Worm (Caenorhabditis elegans) whole organism, young adult: ENCODE measurements around the gene ubh-2.

Experiments used
- C06A6.2 ChIP-seq: fragments of 200-800 bp; sonication (Bioruptor generic); conservative IDR thresholded peaks from 2 replicates; pipeline ENCODE4 v1.3.6; 2022; ENCODE audit warnings: missing genetic modification characterization, missing compliant biosample characterization
- F33H1.4 ChIP-seq: fragments of 200-800 bp; sonication (Bioruptor generic); IDR thresholded peaks from 2 replicates; pipeline ENCODE4 v1.3.6; 2022; ENCODE audit warnings: missing genetic modification reagents, missing genetic modification characterization, missing compliant biosample characterization
- F52B5.7 ChIP-seq: sonication (generic microtip); optimal IDR thresholded peaks from 2 replicates; lab custom pipeline; 2016; ENCODE audit warnings: mild to moderate bottlenecking, missing genetic modification characterization, missing compliant biosample characterization
- F55B11.4 ChIP-seq: sonication (generic microtip); optimal IDR thresholded peaks from 2 replicates; lab custom pipeline; 2016; ENCODE audit warnings: missing compliant biosample characterization, missing genetic modification characterization, borderline replicate concordance; ENCODE audit not compliant: insufficient read depth
- Y53F4B.3 ChIP-seq: fragments of 200-800 bp; sonication (Bioruptor generic); IDR thresholded peaks from 2 replicates; pipeline ENCODE4 v1.3.6; 2022; ENCODE audit warnings: missing genetic modification reagents, missing genetic modification characterization, missing compliant biosample characterization
- Y53G8AR.9 ChIP-seq: fragments of 200-800 bp; sonication (Bioruptor generic); conservative IDR thresholded peaks from 2 replicates; pipeline ENCODE4 v1.3.6; 2022; ENCODE audit warnings: missing genetic modification reagents, missing genetic modification characterization, missing compliant biosample characterization
- atf-7 ChIP-seq: sonication (generic microtip); optimal IDR thresholded peaks from 2 replicates; lab custom pipeline; 2017; ENCODE audit warnings: mild to moderate bottlenecking, missing genetic modification characterization, missing compliant biosample characterization
- bed-1 ChIP-seq: fragments of 200-800 bp; sonication (Bioruptor generic); IDR thresholded peaks from 2 replicates; pipeline ENCODE4 v1.3.6; 2022; ENCODE audit warnings: missing genetic modification reagents, missing genetic modification characterization, missing compliant biosample characterization
- cebp-2 ChIP-seq: fragments of 200-800 bp; sonication (Bioruptor generic); IDR thresholded peaks from 2 replicates; pipeline ENCODE4 v1.3.6; 2022; ENCODE audit warnings: missing genetic modification characterization, missing compliant biosample characterization
- chd-7 ChIP-seq: sonication (generic microtip); optimal IDR thresholded peaks from 2 replicates; lab custom pipeline; 2016; ENCODE audit warnings: mild to moderate bottlenecking, missing genetic modification characterization, moderate library complexity, missing compliant biosample characterization
- efl-1 ChIP-seq: fragments of 150-350 bp; optimal IDR thresholded peaks from 2 replicates; lab custom pipeline; 2014; ENCODE audit warnings: missing biosample characterization, missing genetic modification reagents, missing genetic modification characterization
- egl-44 ChIP-seq: fragments of 200-800 bp; sonication (Bioruptor generic); IDR thresholded peaks from 2 replicates; pipeline ENCODE4 v1.3.6; 2022; ENCODE audit warnings: missing genetic modification reagents, missing genetic modification characterization, missing compliant biosample characterization
- fkh-3 ChIP-seq: sonication (generic microtip); optimal IDR thresholded peaks from 2 replicates; lab custom pipeline; 2016; ENCODE audit warnings: mild to moderate bottlenecking, missing genetic modification characterization, missing compliant biosample characterization
- gei-17 ChIP-seq: fragments of 200-800 bp; sonication (Bioruptor generic); optimal IDR thresholded peaks from 2 replicates; lab custom pipeline; 2018; ENCODE audit warnings: mild to moderate bottlenecking, missing genetic modification characterization, missing compliant biosample characterization
- him-1 ChIP-seq: sonication (generic microtip); optimal IDR thresholded peaks from 2 replicates; lab custom pipeline; 2016; ENCODE audit warnings: missing genotype, missing genetic modification reagents, missing genetic modification characterization, missing compliant biosample characterization
- hsf-1 ChIP-seq: fragments of 200-800 bp; sonication (Bioruptor generic); IDR thresholded peaks from 2 replicates; pipeline ENCODE4 v1.3.6; 2022; ENCODE audit warnings: missing genetic modification reagents, missing genetic modification characterization, missing compliant biosample characterization
- lin-35 ChIP-seq, 3 experiments: fragments of 150-350 bp in 2 of 3; sonication (generic microtip) in 1 of 3; optimal IDR thresholded peaks; 2 replicates each; lab custom pipeline; 2014 to 2018; ENCODE audit warnings: missing biosample characterization in 3 of 3, missing genetic modification characterization in 3 of 3, missing genetic modification reagents in 3 of 3
- lin-54 ChIP-seq: fragments of 200-800 bp; sonication (Bioruptor generic); optimal IDR thresholded peaks from 2 replicates; lab custom pipeline; 2018; ENCODE audit warnings: mild to moderate bottlenecking, missing genetic modification characterization, missing compliant biosample characterization
- lir-1 ChIP-seq: fragments of 200-800 bp; sonication (Bioruptor generic); conservative IDR thresholded peaks from 2 replicates; pipeline ENCODE4 v1.3.6; 2022; ENCODE audit warnings: missing genetic modification reagents, missing genetic modification characterization, missing compliant biosample characterization
- lsl-1 ChIP-seq: fragments of 200-800 bp; sonication (Bioruptor generic); optimal IDR thresholded peaks from 2 replicates; lab custom pipeline; 2018; ENCODE audit warnings: mild to moderate bottlenecking, missing genetic modification characterization, moderate library complexity, missing compliant biosample characterization
- madf-3 ChIP-seq: fragments of 200-800 bp; sonication (Bioruptor generic); IDR thresholded peaks from 2 replicates; pipeline ENCODE4 v1.3.6; 2022; ENCODE audit warnings: missing genetic modification reagents, missing genetic modification characterization, missing compliant biosample characterization
- madf-6 ChIP-seq: fragments of 200-800 bp; sonication (Bioruptor generic); IDR thresholded peaks from 2 replicates; pipeline ENCODE4 v1.3.6; 2022; ENCODE audit warnings: missing genetic modification reagents, missing genetic modification characterization, missing compliant biosample characterization
- mel-28 ChIP-seq: sonication (generic microtip); optimal IDR thresholded peaks from 2 replicates; lab custom pipeline; 2016; ENCODE audit warnings: borderline replicate concordance, mild to moderate bottlenecking, missing genetic modification characterization, missing compliant biosample characterization
- mes-4 ChIP-seq: sonication (generic microtip); optimal IDR thresholded peaks from 2 replicates; lab custom pipeline; 2016; ENCODE audit warnings: missing genotype, missing genetic modification characterization, missing compliant biosample characterization
- nhr-120 ChIP-seq: fragments of 200-800 bp; sonication (Bioruptor generic); IDR thresholded peaks from 2 replicates; pipeline ENCODE4 v1.3.6; 2022; ENCODE audit warnings: missing genetic modification characterization, missing compliant biosample characterization
- nhr-80 ChIP-seq: sonication (generic microtip); optimal IDR thresholded peaks from 2 replicates; lab custom pipeline; 2016; ENCODE audit warnings: missing genetic modification characterization, missing compliant biosample characterization
- nhr-90 ChIP-seq: sonication (generic microtip); optimal IDR thresholded peaks from 2 replicates; lab custom pipeline; 2016; ENCODE audit warnings: missing genotype, mild to moderate bottlenecking, missing genetic modification characterization, missing compliant biosample characterization
- pbrm-1 ChIP-seq: fragments of 200-800 bp; sonication (Bioruptor generic); IDR thresholded peaks from 2 replicates; pipeline ENCODE4 v1.3.6; 2022; ENCODE audit warnings: missing genetic modification reagents, missing genetic modification characterization, missing compliant biosample characterization
- rcor-1 ChIP-seq: fragments of 200-800 bp; sonication (Bioruptor generic); IDR thresholded peaks from 2 replicates; pipeline ENCODE4 v1.3.6; 2022; ENCODE audit warnings: missing genetic modification reagents, missing genetic modification characterization, missing compliant biosample characterization
- snpc-1.3 ChIP-seq: sonication (generic microtip); optimal IDR thresholded peaks from 2 replicates; lab custom pipeline; 2017; ENCODE audit warnings: missing genetic modification characterization, mild to moderate bottlenecking, missing compliant biosample characterization, antibody characterized with exemption, moderate library complexity, missing genotype, missing genetic modification reagents; ENCODE audit not compliant: insufficient read depth
- snpc-3.4 ChIP-seq: sonication (generic microtip); optimal IDR thresholded peaks from 2 replicates; lab custom pipeline; 2017; ENCODE audit warnings: missing genetic modification characterization, mild to moderate bottlenecking, missing compliant biosample characterization, antibody characterized with exemption, moderate library complexity, missing genotype, missing genetic modification reagents
- somi-1 ChIP-seq: fragments of 200-800 bp; sonication (Bioruptor generic); optimal IDR thresholded peaks from 2 replicates; lab custom pipeline; 2018; ENCODE audit warnings: mild to moderate bottlenecking, missing genetic modification characterization, missing compliant biosample characterization
- tbp1 ChIP-seq: fragments of 200-800 bp; sonication (Bioruptor generic); optimal IDR thresholded peaks from 2 replicates; lab custom pipeline; 2018; ENCODE audit warnings: mild to moderate bottlenecking, missing genetic modification characterization, missing compliant biosample characterization
- xnd-1 ChIP-seq: sonication (generic microtip); optimal IDR thresholded peaks from 2 replicates; lab custom pipeline; 2016; ENCODE audit warnings: missing genotype, missing genetic modification reagents, missing genetic modification characterization, missing compliant biosample characterization
- zim-3 ChIP-seq: sonication (generic microtip); optimal IDR thresholded peaks from 2 replicates; lab custom pipeline; 2017; ENCODE audit warnings: mild to moderate bottlenecking, missing genetic modification characterization, moderate library complexity, missing compliant biosample characterization
- ztf-26 ChIP-seq: sonication (generic microtip); optimal IDR thresholded peaks from 2 replicates; lab custom pipeline; 2017; ENCODE audit warnings: missing genetic modification characterization, missing compliant biosample characterization
- ztf-28 ChIP-seq: fragments of 200-800 bp; sonication (Bioruptor generic); IDR thresholded peaks from 2 replicates; pipeline ENCODE4 v1.3.6; 2022; ENCODE audit warnings: missing genetic modification reagents, missing genetic modification characterization, missing compliant biosample characterization

ubh-2 gene

DNA sequence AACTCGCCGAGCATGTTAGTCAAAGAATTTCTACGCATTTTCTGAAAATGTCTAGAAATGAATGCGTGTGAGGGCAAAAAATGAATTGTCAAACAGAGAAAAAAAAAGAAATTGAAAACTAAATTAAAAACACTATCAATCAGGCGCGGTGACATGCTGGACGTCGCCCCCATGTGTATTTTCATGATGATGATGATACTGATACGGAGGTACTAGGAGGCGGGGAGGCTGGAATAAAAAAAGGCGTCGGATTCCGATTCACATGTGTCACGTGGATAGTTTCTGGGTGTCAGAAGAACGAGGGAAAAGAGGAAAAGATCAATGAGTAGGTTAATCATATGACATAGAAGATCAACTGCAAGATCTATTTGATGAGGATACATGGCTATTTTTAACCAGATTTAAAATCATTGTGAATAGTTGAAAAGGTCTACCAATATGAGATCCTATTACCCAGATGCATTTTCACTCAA, 4.2 kb downstream of the ubh-2 start, which contains the start of gene W01A11.7:
W01A11.7 (minus strand) TSS at position 51 of the 473 bp plus-strand sequence.
- peak; percentile 17 for TF ChIP-seq ztf-26 (tag; lab: Kevin White, UChicago)
- TF ChIP-seq mes-4 (tag; lab: Kevin White, UChicago): no peak
- TF ChIP-seq, all 124 proteins: peak for 1

DNA sequence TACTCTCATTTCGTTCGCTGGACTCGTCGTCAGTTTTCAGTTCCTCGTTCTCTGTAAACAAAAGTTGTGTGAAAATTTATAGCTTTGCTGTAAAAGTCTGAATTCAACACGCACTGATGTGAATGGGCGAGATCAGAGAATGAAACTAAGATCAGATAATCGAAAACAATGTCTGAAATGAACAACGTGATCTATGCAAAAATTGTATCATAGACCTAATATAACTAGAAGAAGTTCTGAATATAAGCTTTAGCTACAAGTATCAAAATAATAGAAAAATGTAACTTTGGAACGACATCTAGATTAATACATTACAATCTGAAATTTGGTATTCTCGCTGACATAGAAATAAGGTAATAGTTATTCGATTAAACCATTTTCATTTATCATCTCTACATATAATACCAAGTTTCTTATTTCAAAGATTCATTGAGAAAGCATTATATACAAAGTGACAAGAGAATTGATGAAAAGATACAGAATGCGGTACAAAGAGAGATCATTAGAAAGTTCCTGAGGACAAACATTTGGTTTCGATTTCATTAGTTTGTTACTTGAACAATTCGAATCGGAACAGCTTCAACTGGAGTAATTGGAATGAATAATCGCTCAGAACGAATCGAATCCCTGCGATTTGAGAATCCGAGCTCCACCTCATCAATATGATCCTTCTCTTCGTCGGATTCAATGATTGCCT, 5.3 kb downstream of the ubh-2 start, which contains the start of gene moc-2:
moc-2 (minus strand) TSS at position 51 of the 697 bp plus-strand sequence.
- TF ChIP-seq him-1 (tag; lab: Kevin White, UChicago) (no peak), pbrm-1 (GFP tag; lab: Robert Waterston, UW) (no peak), mel-28 (tag; lab: Kevin White, UChicago) (no peak), hsf-1 (no peak), madf-3 (GFP tag; lab: Robert Waterston, UW) (no peak), cebp-2 (GFP tag; lab: Robert Waterston, UW) (no peak), F55B11.4 (tag; lab: Kevin White, UChicago) (no peak), C06A6.2 (GFP tag; lab: Robert Waterston, UW) (no peak), atf-7 (tag; lab: Kevin White, UChicago) (no peak), lin-35 (GFP tag; optimal IDR thresholded peaks at IDR 0.05; lab: Kevin White, UChicago) (no peak), lir-1 (no peak), chd-7 (tag; lab: Kevin White, UChicago) (no peak), Y53F4B.3 (GFP tag; lab: Robert Waterston, UW) (no peak), bed-1 (GFP tag; lab: Robert Waterston, UW) (no peak)

DNA sequence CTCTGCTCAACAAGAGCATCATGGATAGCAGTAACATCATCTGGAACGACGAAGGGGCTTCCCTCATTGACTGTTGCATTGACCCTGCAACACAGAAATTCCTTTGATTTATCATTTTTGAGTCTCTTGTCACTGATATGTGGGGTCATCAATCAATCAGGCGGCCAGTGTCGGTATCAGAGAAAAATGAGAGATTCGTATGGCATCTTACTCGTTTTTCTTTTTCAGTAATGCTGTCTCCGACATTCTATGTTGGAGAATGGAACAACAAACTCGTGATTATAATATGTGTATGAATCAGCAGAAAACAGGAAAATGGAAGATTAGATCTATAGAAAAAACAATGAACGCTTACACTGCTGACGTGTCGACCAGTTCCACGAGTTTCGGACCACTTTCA, 6.5 kb downstream of the ubh-2 start:
- TF ChIP-seq nhr-90 (tag; lab: Kevin White, UChicago) (no peak), nhr-80 (tag; lab: Kevin White, UChicago) (peak; percentile 2), zim-3 (tag; lab: Kevin White, UChicago) (no peak), ztf-28 (GFP tag; lab: Robert Waterston, UW) (no peak)

DNA sequence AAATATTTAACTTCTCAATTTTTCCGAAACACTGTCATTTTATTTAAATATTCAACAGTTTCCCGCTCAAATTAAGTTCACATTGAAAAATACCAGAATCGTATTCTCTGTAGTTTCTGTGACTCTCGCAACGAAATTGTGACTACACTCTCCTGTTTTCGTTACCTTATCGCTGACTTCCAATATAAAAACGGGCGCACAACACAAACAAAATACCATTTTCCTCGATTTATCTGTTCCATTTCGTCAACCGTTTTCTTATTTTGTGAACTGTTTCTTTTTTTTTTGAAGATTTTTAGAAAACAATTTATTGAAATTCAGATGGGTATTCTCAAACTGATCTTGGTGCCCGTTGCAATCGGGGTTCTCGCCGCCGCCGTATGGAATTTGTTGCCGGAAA, 10.7 kb downstream of the ubh-2 start, which contains the start of gene W01A11.1:
W01A11.1 (plus strand) TSS at position 322 of the 400 bp plus-strand sequence.
- TF ChIP-seq nhr-80 (tag; lab: Kevin White, UChicago) (peak; percentile 23), nhr-120 (GFP tag; lab: Robert Waterston, UW) (no peak), atf-7 (tag; lab: Kevin White, UChicago) (no peak), mel-28 (tag; lab: Kevin White, UChicago) (no peak), tbp1 (GFP tag; lab: Kevin White, UChicago) (no peak)

DNA sequence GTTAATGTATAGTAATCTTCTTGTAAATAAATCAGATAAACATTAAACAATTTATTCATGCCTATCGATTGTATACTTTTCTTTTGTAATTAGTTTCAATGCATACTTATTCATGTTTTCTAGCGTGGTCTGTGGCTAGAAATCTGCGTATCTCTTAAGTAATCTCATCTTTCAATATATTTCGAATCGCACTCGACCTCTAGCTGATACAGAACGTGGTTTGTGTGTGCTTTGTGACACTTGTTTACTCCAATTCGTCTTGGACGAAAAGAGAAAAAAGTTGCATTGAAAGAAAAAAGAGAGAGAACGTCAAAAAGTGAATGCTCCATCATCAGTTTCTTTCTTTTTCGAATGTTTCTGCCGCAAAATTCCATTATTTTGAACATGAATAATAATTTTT, 11.2 kb downstream of the ubh-2 start:
- TF ChIP-seq madf-6 (GFP tag; lab: Robert Waterston, UW) (peak; percentile 8; the same call in 1 of the 2 replicates), fkh-3 (tag; lab: Kevin White, UChicago) (no peak)

DNA sequence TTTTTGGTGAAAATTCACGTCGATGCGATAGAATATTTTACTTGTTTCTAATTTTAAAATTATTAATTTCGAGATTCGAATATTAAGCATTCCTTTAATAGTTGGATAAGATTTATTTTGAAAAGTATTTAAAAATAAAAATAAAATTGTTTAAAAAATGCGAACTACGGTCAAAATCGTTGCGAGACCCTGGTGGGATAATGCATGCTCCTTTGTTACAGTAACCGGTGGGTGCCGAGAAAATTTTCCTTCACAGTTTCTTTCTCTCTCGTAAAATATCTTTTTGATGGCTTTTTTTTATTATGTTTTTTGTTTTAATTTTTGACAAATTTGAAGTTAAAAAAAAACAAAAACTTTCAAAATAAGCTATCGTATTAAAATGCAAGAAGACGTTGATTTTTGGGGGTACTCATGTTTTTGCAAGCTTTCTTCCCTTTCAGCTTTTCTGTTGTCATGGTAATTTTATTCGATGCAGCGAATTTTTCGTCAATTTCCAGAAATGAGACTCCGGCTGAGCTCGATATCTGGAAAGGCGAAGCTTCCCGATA, 12.9 kb downstream of the ubh-2 start, which contains the start of gene dgtr-1:
dgtr-1 (plus strand) TSS at position 498 of the 548 bp plus-strand sequence.
- TF ChIP-seq Y53G8AR.9 (GFP tag; lab: Robert Waterston, UW) (no peak), egl-44 (GFP tag; lab: Robert Waterston, UW) (no peak), F52B5.7 (tag; lab: Kevin White, UChicago) (no peak), madf-3 (GFP tag; lab: Robert Waterston, UW) (no peak), rcor-1 (GFP tag; lab: Robert Waterston, UW) (0 out of 2 replicates have a peak, but pooled peaks have one; percentile 8), lsl-1 (peak; percentile 97), gei-17 (GFP tag; lab: Kevin White, UChicago) (no peak), him-1 (tag; lab: Kevin White, UChicago) (peak; percentile 18), F33H1.4 (peak; percentile 93), lin-54 (GFP tag; lab: Kevin White, UChicago) (peak; percentile 54), snpc-1.3 (tag; lab: Kevin White, UChicago) (peak; percentile 77), madf-6 (GFP tag; lab: Robert Waterston, UW) (peak; percentile 93), xnd-1 (tag; lab: Kevin White, UChicago) (peak; percentile 78), snpc-3.4 (tag; lab: Kevin White, UChicago) (peak; percentile 17), somi-1 (GFP tag; lab: Kevin White, UChicago) (no peak), efl-1 (GFP tag; lab: Kevin White, UChicago) (peak; percentile 17)
